Fruit fly (Drosophila melanogaster): ENCODE measurements around the gene TfIIEalpha.

The TfIIEalpha gene

DNA sequence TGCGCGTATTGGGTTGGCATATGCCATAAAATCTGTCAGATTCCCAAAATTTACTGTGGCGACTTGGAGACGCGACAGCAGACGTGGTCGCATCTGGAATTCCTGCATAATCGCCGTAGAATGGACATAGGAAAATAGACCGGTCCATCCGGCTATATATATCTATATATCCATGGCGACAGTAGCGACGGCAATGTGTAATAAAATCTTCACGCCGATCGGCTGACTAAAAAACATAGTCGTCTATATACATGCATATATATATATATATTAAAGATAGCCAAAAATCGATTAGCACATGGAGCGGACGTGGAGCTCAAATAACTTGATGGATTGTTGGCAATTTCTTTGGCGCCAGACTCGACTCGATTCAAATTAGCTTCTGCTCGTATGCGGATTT is 36.2 kb downstream of the TfIIEalpha start:
- TF ChIP-seq Hnf4 (GFP tag; optimal IDR thresholded peaks at IDR 0.05) (no peak), br (GFP tag; optimal IDR thresholded peaks at IDR 0.05) (no peak), CG32264 (GFP tag; optimal IDR thresholded peaks at IDR 0.05) (no peak), N (GFP tag; optimal IDR thresholded peaks at IDR 0.05) (no peak)

DNA sequence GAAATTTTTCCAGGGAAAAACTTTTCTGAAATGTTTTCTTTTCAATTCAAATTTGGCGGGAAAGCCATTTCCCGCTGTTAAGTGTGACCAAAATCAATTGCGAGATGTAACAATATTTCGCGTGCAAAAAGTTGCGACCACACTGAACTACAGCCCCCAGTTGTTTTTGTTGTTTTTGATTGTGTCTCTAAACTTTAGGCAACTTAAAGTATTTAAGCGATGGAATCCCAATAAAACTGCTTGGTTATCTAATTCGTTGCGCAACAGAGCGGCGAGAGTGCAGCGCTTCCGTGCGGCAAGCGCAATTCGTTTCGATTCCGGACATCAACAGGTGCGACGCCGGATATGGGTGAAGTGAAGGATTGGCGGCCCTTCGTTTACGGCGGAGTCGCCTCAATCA is 38.9 kb downstream of the TfIIEalpha start, which contains the start of gene Bmcp:
Bmcp (plus strand) TSS at position 155 of the 400 bp plus-strand sequence.
- no peak for TF ChIP-seq Myc (optimal IDR thresholded peaks at IDR 0.05)

DNA sequence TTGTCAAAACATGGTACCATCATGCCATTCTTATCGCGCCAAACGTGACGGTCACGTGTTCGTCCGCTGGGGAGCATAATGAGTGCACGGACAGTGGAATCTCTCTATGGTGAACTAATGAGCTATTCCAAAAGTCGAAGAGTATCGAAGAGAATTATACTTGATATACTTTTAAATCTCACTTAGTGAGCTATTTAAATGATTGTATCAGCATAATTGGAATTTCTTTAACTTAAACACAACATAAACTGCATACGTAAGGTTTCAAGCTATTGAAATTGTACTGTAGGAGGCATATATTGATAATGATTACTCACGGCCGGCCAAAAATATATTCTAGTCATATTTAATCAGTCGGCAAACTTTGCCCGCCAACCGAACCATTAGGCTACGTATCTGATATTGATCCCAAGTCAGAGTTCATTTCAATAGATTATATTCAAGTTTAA is 39.7 kb downstream of the TfIIEalpha start:
- TF ChIP-seq rgr (GFP tag; optimal IDR thresholded peaks at IDR 0.05) (peak; percentile 39), lola (GFP tag; optimal IDR thresholded peaks at IDR 0.05) (no peak), OdsH (GFP tag; optimal IDR thresholded peaks at IDR 0.05) (peak; percentile 33), foxo (GFP tag; optimal IDR thresholded peaks at IDR 0.05) (peak in 1 of 2 experiments; percentile 31), br (GFP tag; optimal IDR thresholded peaks at IDR 0.05) (peak; percentile 27), Hnf4 (GFP tag; optimal IDR thresholded peaks at IDR 0.05) (peak; percentile 44), Vsx2 (GFP tag; optimal IDR thresholded peaks at IDR 0.05; ENCODE audit: partially characterized antibody) (no peak), jim (GFP tag; optimal IDR thresholded peaks at IDR 0.05) (no peak), psq (GFP tag; optimal IDR thresholded peaks at IDR 0.05) (peak; percentile 5), sv (GFP tag; optimal IDR thresholded peaks at IDR 0.05) (no peak), sage (GFP tag; optimal IDR thresholded peaks at IDR 0.05) (no peak), h (GFP tag; optimal IDR thresholded peaks at IDR 0.05) (peak; percentile 50), HLH106 (tag; optimal IDR thresholded peaks at IDR 0.05) (peak; percentile 45), Rel (GFP tag; optimal IDR thresholded peaks at IDR 0.05) (no peak), Rel (tag; optimal IDR thresholded peaks at IDR 0.05) (no peak), ey (GFP tag; optimal IDR thresholded peaks at IDR 0.05) (peak; percentile 45), Jra (GFP tag; optimal IDR thresholded peaks at IDR 0.05) (peak; percentile 43), CG32264 (GFP tag; optimal IDR thresholded peaks at IDR 0.05) (no peak), CG9705 (GFP tag; optimal IDR thresholded peaks at IDR 0.05) (no peak), GATAd (GFP tag; optimal IDR thresholded peaks at IDR 0.05) (no peak), fru (GFP tag; optimal IDR thresholded peaks at IDR 0.05) (peak; percentile 37)

DNA sequence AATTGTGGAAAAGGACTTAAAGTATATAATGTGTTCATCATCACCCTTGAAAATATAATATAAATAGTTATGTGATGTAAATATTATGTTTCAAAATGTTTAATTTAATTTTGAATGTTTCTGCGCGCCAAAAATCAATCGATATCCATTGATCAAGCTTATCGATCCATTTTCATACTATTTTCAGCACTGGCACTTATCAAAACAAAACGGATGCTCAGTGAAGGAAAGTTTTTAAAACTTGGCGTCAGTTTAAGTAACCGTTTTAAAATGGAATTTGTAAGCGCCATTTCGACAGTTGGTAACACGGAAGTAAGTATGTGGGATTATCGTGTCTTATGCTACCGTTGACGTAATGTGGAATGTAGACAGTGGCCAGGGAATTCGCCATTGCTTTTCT is 46.3 kb downstream of the TfIIEalpha start, which contains the start of gene sunn:
sunn (plus strand) TSS at position 202 of the 400 bp plus-strand sequence.
- TF ChIP-seq usp (GFP tag; optimal IDR thresholded peaks at IDR 0.05) (no peak), sv (GFP tag; optimal IDR thresholded peaks at IDR 0.05) (no peak), dmrt93B (GFP tag; optimal IDR thresholded peaks at IDR 0.05) (no peak), dl (GFP tag; optimal IDR thresholded peaks at IDR 0.05; ENCODE audit: insufficient read depth in 1 of 2, partially characterized antibody in 2 of 2) (no peak), Dfd (GFP tag; optimal IDR thresholded peaks at IDR 0.05) (no peak), Hr83 (GFP tag; optimal IDR thresholded peaks at IDR 0.05; ENCODE audit: poor library complexity, severe bottlenecking) (no peak), br (GFP tag; optimal IDR thresholded peaks at IDR 0.05) (no peak), Rel (GFP tag; optimal IDR thresholded peaks at IDR 0.05) (no peak), Rel (tag; optimal IDR thresholded peaks at IDR 0.05) (no peak), rgr (GFP tag; optimal IDR thresholded peaks at IDR 0.05) (no peak), Myc (optimal IDR thresholded peaks at IDR 0.05) (no peak), Vsx2 (GFP tag; optimal IDR thresholded peaks at IDR 0.05; ENCODE audit: partially characterized antibody) (no peak), brk (GFP tag; optimal IDR thresholded peaks at IDR 0.05) (no peak), fru (GFP tag; optimal IDR thresholded peaks at IDR 0.05) (no peak), h (GFP tag; optimal IDR thresholded peaks at IDR 0.05) (no peak), Dif (GFP tag; optimal IDR thresholded peaks at IDR 0.05; ENCODE audit: partially characterized antibody) (no peak), Mio (GFP tag; optimal IDR thresholded peaks at IDR 0.05) (no peak), pan (optimal IDR thresholded peaks at IDR 0.05) (no peak), dsf (GFP tag; optimal IDR thresholded peaks at IDR 0.05; ENCODE audit: borderline replicate concordance) (no peak), sage (GFP tag; optimal IDR thresholded peaks at IDR 0.05) (no peak), CrebA (GFP tag; optimal IDR thresholded peaks at IDR 0.05; ENCODE audit: borderline replicate concordance) (no peak)
